Fruit fly (Drosophila melanogaster): ENCODE data around the gene Tl.

The Tl gene

dm6 chr3R:26862213-26862612 lies 63.4 kb downstream of the Tl start:
- TF ChIP-seq sr (GFP tag; IDR thresholded peaks at IDR 0.05) (peak; percentile 39; the same call in 1 of the 3 replicates), unpg (GFP tag; optimal IDR thresholded peaks at IDR 0.05) (no peak), CG5953 (GFP tag; IDR thresholded peaks at IDR 0.05) (peak; percentile 12; the same call in 1 of the 2 replicates), CG30431 (GFP tag; optimal IDR thresholded peaks at IDR 0.05) (no peak), CG14441 (GFP tag; IDR thresholded peaks at IDR 0.05) (no peak), kah (GFP tag; optimal IDR thresholded peaks at IDR 0.05) (peak; percentile 72), Nf-YC (tag; optimal IDR thresholded peaks at IDR 0.05) (peak; percentile 46), Med (GFP tag) (peak; percentile 6), CG34422 (GFP tag; IDR thresholded peaks at IDR 0.05) (0 out of 3 replicates have a peak, but pooled peaks have one; percentile 16), Awh (GFP tag; IDR thresholded peaks at IDR 0.05) (0 out of 2 replicates have a peak, but pooled peaks have one; percentile 30), CG7271 (tag; optimal IDR thresholded peaks at IDR 0.05) (no peak), pzg (GFP tag; optimal IDR thresholded peaks at IDR 0.05) (no peak), jigr1 (GFP tag; IDR thresholded peaks at IDR 0.05) (no peak), Abd-B (GFP tag; optimal IDR thresholded peaks at IDR 0.05) (no peak), ab (GFP tag; optimal IDR thresholded peaks at IDR 0.05) (no peak), Eip74EF (GFP tag; optimal IDR thresholded peaks at IDR 0.05) (no peak), scrt (GFP tag; optimal IDR thresholded peaks at IDR 0.05) (peak; percentile 76)

dm6 chr3R:26862848-26863448 lies 64.1 kb downstream of the Tl start, which contains the start of the genes Lerp and IntS12:
Gene Lerp (minus strand): TSS chr3R:26863130.
Gene IntS12 (plus strand): TSS chr3R:26863376.
- TF ChIP-seq CG3847 (GFP tag; IDR thresholded peaks at IDR 0.05): no peak
- TF ChIP-seq nmo (GFP tag; optimal IDR thresholded peaks at IDR 0.05): peak; percentile 36
- no peak for TF ChIP-seq CG15696 (tag; optimal IDR thresholded peaks at IDR 0.05)
- TF ChIP-seq toy (GFP tag; IDR thresholded peaks at IDR 0.05): no peak
- peak; percentile 24; the same call in 1 of the 2 replicates for TF ChIP-seq Bgb (GFP tag; IDR thresholded peaks at IDR 0.05; ENCODE audit: partially characterized antibody)
- TF ChIP-seq CG3995 (GFP tag; optimal IDR thresholded peaks at IDR 0.05): peak; percentile 66
- no peak for TF ChIP-seq disco-r (GFP tag; optimal IDR thresholded peaks at IDR 0.05)
- peak; percentile 25; the same call in 1 of the 3 replicates for TF ChIP-seq CG34422 (GFP tag; IDR thresholded peaks at IDR 0.05)
- peak; percentile 54 for TF ChIP-seq CG1603 (tag; optimal IDR thresholded peaks at IDR 0.05)
- no peak for TF ChIP-seq Drgx (GFP tag; IDR thresholded peaks at IDR 0.05)
- TF ChIP-seq CG13287 (GFP tag; IDR thresholded peaks at IDR 0.05; ENCODE audit: partially characterized antibody): peak; percentile 37; the same call in 1 of the 2 replicates
- TF ChIP-seq MBD-R2 (GFP tag; IDR thresholded peaks at IDR 0.05): peak; percentile 90
- TF ChIP-seq dimm (GFP tag; IDR thresholded peaks at IDR 0.05): no peak
- no peak for TF ChIP-seq vnd (GFP tag; IDR thresholded peaks at IDR 0.05; ENCODE audit: partially characterized antibody)
- TF ChIP-seq ranshi (GFP tag; IDR thresholded peaks at IDR 0.05): 0 out of 2 replicates have a peak, but pooled peaks have one; percentile 10
- peak; percentile 17 for TF ChIP-seq CG2712 (tag; optimal IDR thresholded peaks at IDR 0.05)
- peak; percentile 26 for TF ChIP-seq CG17829 (tag; optimal IDR thresholded peaks at IDR 0.05)
- peak; percentile 5 for TF ChIP-seq CG17186 (GFP tag; optimal IDR thresholded peaks at IDR 0.05)
- peak; percentile 19; the same call in 1 of the 2 replicates for TF ChIP-seq Scr (GFP tag; IDR thresholded peaks at IDR 0.05; ENCODE audit: partially characterized antibody)
- peak; percentile 62 for TF ChIP-seq Ets97D (GFP tag; optimal IDR thresholded peaks at IDR 0.05)
- TF ChIP-seq slp2 (GFP tag; optimal IDR thresholded peaks at IDR 0.05): no peak
- peak; percentile 88 for TF ChIP-seq E2f2 (GFP tag; IDR thresholded peaks at IDR 0.05)
- TF ChIP-seq insv (GFP tag; optimal IDR thresholded peaks at IDR 0.05): peak in 1 of 2 experiments; percentile 46
- TF ChIP-seq chinmo (GFP tag; IDR thresholded peaks at IDR 0.05; ENCODE audit: partially characterized antibody): 0 out of 4 replicates have a peak, but pooled peaks have one; percentile 31
- peak; percentile 17; the same call in 1 of the 2 replicates for TF ChIP-seq amos (GFP tag; IDR thresholded peaks at IDR 0.05; ENCODE audit: partially characterized antibody)
- peak; percentile 81 for TF ChIP-seq Sin3A (optimal IDR thresholded peaks at IDR 0.05)
- TF ChIP-seq sug (tag; optimal IDR thresholded peaks at IDR 0.05): peak; percentile 12
- peak; percentile 63 for TF ChIP-seq pzg (GFP tag; optimal IDR thresholded peaks at IDR 0.05)
- peak in 1 of 2 experiments; percentile 56 for TF ChIP-seq Trl (optimal IDR thresholded peaks at IDR 0.05)
- no peak for TF ChIP-seq Trl (GFP tag; optimal IDR thresholded peaks at IDR 0.05)
- TF ChIP-seq CG15514 (GFP tag; optimal IDR thresholded peaks at IDR 0.05): peak; percentile 15
- TF ChIP-seq Med (GFP tag): peak; percentile 63
- peak; percentile 24 for TF ChIP-seq CG12659 (GFP tag; optimal IDR thresholded peaks at IDR 0.05)
- TF ChIP-seq CG31365 (tag; optimal IDR thresholded peaks at IDR 0.05): no peak
